Worm (Caenorhabditis elegans): ENCODE measurements around the gene ZK546.4.

ce11 chrII:4904778-4905177 is 33.1 kb upstream of the ZK546.4 start, which contains the start of gene btbd-10:
- TF ChIP-seq unc-86 (tag; optimal IDR thresholded peaks at IDR 0.05) (no peak), ceh-2 (tag; optimal IDR thresholded peaks at IDR 0.05) (no peak), pha-4 (tag; optimal IDR thresholded peaks at IDR 0.05) (no peak), ama-1 (optimal IDR thresholded peaks at IDR 0.05) (no peak), T23F11.4 (GFP tag; optimal IDR thresholded peaks at IDR 0.05) (no peak), sox-4 (tag; optimal IDR thresholded peaks at IDR 0.05) (no peak), nhr-11 (tag; optimal IDR thresholded peaks at IDR 0.05) (no peak), C38D4.7 (GFP tag; optimal IDR thresholded peaks at IDR 0.05) (no peak), madf-2 (tag; optimal IDR thresholded peaks at IDR 0.05) (no peak), fkh-6 (tag; optimal IDR thresholded peaks at IDR 0.05) (no peak), pag-3 (tag; optimal IDR thresholded peaks at IDR 0.05; ENCODE audit: borderline replicate concordance) (no peak), dve-1 (tag; optimal IDR thresholded peaks at IDR 0.05) (no peak), ceh-24 (tag; optimal IDR thresholded peaks at IDR 0.05) (no peak), ceh-31 (tag; optimal IDR thresholded peaks at IDR 0.05) (no peak)
